Fruit fly (Drosophila melanogaster): ENCODE measurements around the gene Top2.

- TF ChIP-seq h (optimal IDR thresholded peaks at IDR 0.05) (no peak), CG7556 (GFP tag; optimal IDR thresholded peaks at IDR 0.05) (no peak), CG15479 (GFP tag; optimal IDR thresholded peaks at IDR 0.05) (no peak), mam (GFP tag; optimal IDR thresholded peaks at IDR 0.05) (no peak)
Observed at dm6 chr2L:19429731-19430130, 23.6 kb downstream of the Top2 start.

All from whole organism, embryonic.